Fruit fly (Drosophila melanogaster) whole organism, wandering third instar larva: Measurements from ENCODE around the gene CG44836.

Experiments
- Abd-B ChIP-seq: fragments of >200 bp; optimal IDR thresholded peaks from 2 replicates; lab custom pipeline; 2017; ENCODE audit warnings: missing biosample characterization, missing genetic modification characterization
- CG32264 ChIP-seq: fragments of 200-800 bp; sonication (Bioruptor generic); optimal IDR thresholded peaks from 2 replicates; lab custom pipeline; 2016; ENCODE audit warnings: missing biosample characterization, missing genetic modification characterization
- CG9705 ChIP-seq: fragments of 200-800 bp; sonication (Bioruptor generic); optimal IDR thresholded peaks from 2 replicates; lab custom pipeline; 2018; ENCODE audit warnings: missing biosample characterization, mild to moderate bottlenecking, missing genetic modification characterization
- CrebA ChIP-seq: fragments of 200-800 bp; sonication (Bioruptor generic); optimal IDR thresholded peaks from 2 replicates; lab custom pipeline; 2016; ENCODE audit warnings: missing biosample characterization, mild to moderate bottlenecking, missing genetic modification characterization, borderline replicate concordance
- Dfd ChIP-seq: fragments of >200 bp; optimal IDR thresholded peaks from 2 replicates; lab custom pipeline; 2017; ENCODE audit warnings: missing biosample characterization, missing genetic modification characterization
- Dif ChIP-seq: fragments of 200-275, 200-300 bp; sonication (Bioruptor generic); optimal IDR thresholded peaks from 2 replicates; lab custom pipeline; 2018; ENCODE audit warnings: missing biosample characterization, missing genetic modification characterization; ENCODE audit not compliant: partially characterized antibody
- HLH106 ChIP-seq: fragments of 200-800 bp; optimal IDR thresholded peaks from 3 replicates; lab custom pipeline; 2019; ENCODE audit warnings: missing biosample characterization, mild to moderate bottlenecking, missing genetic modification characterization, moderate library complexity
- Mio ChIP-seq: sonication (Bioruptor generic); optimal IDR thresholded peaks from 2 replicates; lab custom pipeline; 2016; ENCODE audit warnings: missing biosample characterization, missing genetic modification characterization
- N ChIP-seq: fragments of >200 bp; optimal IDR thresholded peaks from 2 replicates; lab custom pipeline; 2018; ENCODE audit warnings: missing biosample characterization, missing external identifiers, missing genetic modification characterization
- Rel ChIP-seq, 2 experiments: fragments of 200-800 bp; sonication (Bioruptor generic) in 1 of 2; optimal IDR thresholded peaks; 2 replicates in 1 of 2; 3 replicates in 1 of 2; lab custom pipeline; 2016 to 2019; ENCODE audit warnings: mild to moderate bottlenecking in 2 of 2, missing biosample characterization in 2 of 2, missing genetic modification characterization in 2 of 2, moderate library complexity in 1 of 2
- Sp1 ChIP-seq: fragments of 200-800 bp; sonication (Bioruptor generic); optimal IDR thresholded peaks from 3 replicates; lab custom pipeline; 2019; ENCODE audit warnings: missing biosample characterization, mild to moderate bottlenecking, missing genetic modification characterization, moderate library complexity
- Vsx2 ChIP-seq: fragments of 200-300, 225-300 bp; sonication (Bioruptor generic); optimal IDR thresholded peaks from 2 replicates; lab custom pipeline; 2018; ENCODE audit warnings: missing biosample characterization, missing genetic modification characterization; ENCODE audit not compliant: partially characterized antibody
- brk ChIP-seq: fragments of 200-800 bp; sonication (Bioruptor generic); optimal IDR thresholded peaks from 2 replicates; lab custom pipeline; 2016; ENCODE audit warnings: missing biosample characterization, mild to moderate bottlenecking, missing genetic modification characterization
- dl ChIP-seq, 2 experiments: fragments of 175-275, 200-275 bp in 1 of 2; fragments of 200-275 bp in 1 of 2; sonication (Bioruptor generic); optimal IDR thresholded peaks; lab custom pipeline; 2018; ENCODE audit warnings: mild to moderate bottlenecking in 2 of 2, missing biosample characterization in 2 of 2, missing genetic modification characterization in 2 of 2, moderate library complexity in 2 of 2; ENCODE audit not compliant: partially characterized antibody in 2 of 2, insufficient read depth in 1 of 2
- dmrt93B ChIP-seq: fragments of 200-800 bp; sonication (Bioruptor generic); optimal IDR thresholded peaks from 2 replicates; lab custom pipeline; 2018; ENCODE audit warnings: missing biosample characterization, mild to moderate bottlenecking, missing genetic modification characterization
- dsf ChIP-seq: sonication (Bioruptor generic); optimal IDR thresholded peaks from 2 replicates; lab custom pipeline; 2016; ENCODE audit warnings: missing biosample characterization, missing genetic modification characterization, borderline replicate concordance
- fru ChIP-seq: fragments of 200-800 bp; sonication (Bioruptor generic); optimal IDR thresholded peaks from 3 replicates; lab custom pipeline; 2016; ENCODE audit warnings: missing biosample characterization, mild to moderate bottlenecking, missing genetic modification characterization
- h ChIP-seq: fragments of 200-800 bp; sonication (Bioruptor generic); optimal IDR thresholded peaks from 3 replicates; lab custom pipeline; 2016; ENCODE audit warnings: missing biosample characterization, mild to moderate bottlenecking, missing genetic modification characterization
- jim ChIP-seq: fragments of 175-275, 200-325 bp; sonication (Bioruptor generic); optimal IDR thresholded peaks from 2 replicates; lab custom pipeline; 2016; ENCODE audit warnings: missing biosample characterization, mild to moderate bottlenecking, missing genetic modification characterization
- pan ChIP-seq: fragments of >200 bp; optimal IDR thresholded peaks from 2 replicates; lab custom pipeline; 2017
- psq ChIP-seq: fragments of 200-800 bp; sonication (Bioruptor generic); optimal IDR thresholded peaks from 3 replicates; lab custom pipeline; 2017; ENCODE audit warnings: missing biosample characterization, mild to moderate bottlenecking, missing genetic modification characterization, moderate library complexity
- rgr ChIP-seq: fragments of 200-800 bp; sonication (Bioruptor generic); optimal IDR thresholded peaks from 3 replicates; lab custom pipeline; 2016; ENCODE audit warnings: missing biosample characterization, mild to moderate bottlenecking, missing genetic modification characterization
- sv ChIP-seq: fragments of 200-800 bp; sonication (Bioruptor generic); optimal IDR thresholded peaks from 3 replicates; lab custom pipeline; 2016; ENCODE audit warnings: missing biosample characterization, missing genetic modification characterization
- tai ChIP-seq: sonication (Bioruptor generic); optimal IDR thresholded peaks from 2 replicates; lab custom pipeline; 2016; ENCODE audit warnings: missing biosample characterization, missing genetic modification characterization

Gene CG44836

DNA sequence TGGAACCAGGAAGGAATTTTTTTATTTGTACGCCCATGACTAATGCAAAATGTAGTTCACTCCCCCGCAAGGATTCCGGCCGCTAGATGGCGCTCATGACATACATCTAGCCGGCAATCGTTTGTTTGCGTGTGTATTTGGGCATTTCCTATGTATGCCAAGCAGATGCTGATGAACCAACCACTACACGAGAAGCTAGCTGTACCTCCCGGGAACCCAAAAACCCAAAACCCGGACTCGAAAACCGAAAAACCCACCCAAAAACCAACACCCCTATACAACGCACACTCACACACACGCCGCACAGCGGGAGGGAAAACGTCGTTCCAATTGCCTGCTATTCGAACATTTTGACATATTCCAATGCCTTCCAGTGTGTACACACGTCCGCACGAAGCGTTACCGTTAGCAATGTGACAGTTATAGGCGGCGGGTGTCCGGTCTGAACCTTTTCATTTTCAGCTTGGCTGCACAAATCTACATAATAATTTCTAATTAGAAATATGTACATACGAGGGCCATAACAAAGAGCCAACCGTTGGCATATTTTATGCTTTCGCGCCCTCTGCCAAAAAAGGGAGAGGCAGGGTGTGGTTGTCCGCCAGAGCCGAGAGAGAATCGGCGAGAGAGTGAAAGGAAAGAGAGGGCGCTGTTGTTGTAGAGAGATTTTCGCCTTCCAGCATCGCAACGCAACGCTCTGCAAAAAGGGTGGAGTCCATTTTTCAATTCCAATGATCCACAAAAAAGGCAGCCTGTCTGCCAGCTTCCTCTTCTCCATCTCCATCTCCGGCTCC is 7.9 kb upstream of the CG44836 start:
- peak; percentile 71 for TF ChIP-seq Dif (GFP tag; lab: Kevin White, UChicago)
- peak; percentile 60 for TF ChIP-seq dl (GFP tag; optimal IDR thresholded peaks at IDR 0.05; lab: Kevin White, UChicago; ENCODE audit: insufficient read depth in 1 of 2, partially characterized antibody in 2 of 2)
- no peak for TF ChIP-seq HLH106 (tag; lab: Kevin White, UChicago)
- TF ChIP-seq fru, result peak; percentile 31
- no peak for TF ChIP-seq dmrt93B (GFP tag; lab: Kevin White, UChicago)
- TF ChIP-seq tai, result no peak
- TF ChIP-seq N, result no peak
- TF ChIP-seq, all 38 proteins: peak for 3

- TF ChIP-seq rgr (GFP tag; lab: Kevin White, UChicago) (no peak), HLH106 (tag; lab: Kevin White, UChicago) (no peak), Sp1 (GFP tag; lab: Kevin White, UChicago) (no peak), Rel (GFP tag; optimal IDR thresholded peaks at IDR 0.05; lab: Kevin White, UChicago) (no peak), Rel (tag; optimal IDR thresholded peaks at IDR 0.05; lab: Kevin White, UChicago) (no peak)
Observed at dm6 chr3L:16402253-16402652, 2.2 kb upstream of the CG44836 start.

DNA sequence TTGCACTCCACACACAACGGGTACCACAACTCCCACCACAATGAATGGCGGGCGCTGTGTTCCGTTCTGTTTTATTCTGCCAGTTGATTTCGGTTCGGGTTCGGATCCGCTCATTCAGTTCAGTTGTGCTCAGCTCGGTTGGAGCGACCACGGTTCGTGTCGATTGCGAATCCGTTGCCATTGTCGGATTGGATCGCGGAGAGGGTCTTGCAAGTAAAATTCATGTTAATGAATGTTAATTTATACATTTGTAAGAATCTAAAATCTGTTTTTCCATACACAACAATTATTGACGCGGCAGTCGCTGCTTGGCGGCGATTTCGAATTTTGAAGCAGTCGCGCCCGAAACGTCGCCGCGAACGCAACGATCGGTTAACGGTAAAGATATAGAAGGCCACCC is 5.6 kb downstream of the CG44836 start, which contains the start of gene Gagr:
Gagr (plus strand) TSS at position 81 of the 400 bp plus-strand sequence.
- TF ChIP-seq Dif (GFP tag; lab: Kevin White, UChicago) (no peak), jim (GFP tag; lab: Kevin White, UChicago) (no peak), Rel (GFP tag; optimal IDR thresholded peaks at IDR 0.05; lab: Kevin White, UChicago) (no peak), Rel (tag; optimal IDR thresholded peaks at IDR 0.05; lab: Kevin White, UChicago) (peak; percentile 5)

dm6 chr3L:16393700-16394099 is 6.4 kb downstream of the CG44836 start:
- TF ChIP-seq jim (GFP tag; lab: Kevin White, UChicago) (no peak), Rel (GFP tag; optimal IDR thresholded peaks at IDR 0.05; lab: Kevin White, UChicago) (no peak), Rel (tag; optimal IDR thresholded peaks at IDR 0.05; lab: Kevin White, UChicago) (peak; percentile 11)

dm6 chr3L:16392874-16393273 is 7.2 kb downstream of the CG44836 start:
- no peak for TF ChIP-seq pan
- TF ChIP-seq CG32264 (GFP tag; lab: Kevin White, UChicago), result no peak
- no peak for TF ChIP-seq N
- no peak for TF ChIP-seq Mio
- TF ChIP-seq CG9705 (GFP tag; lab: Kevin White, UChicago), result no peak
- TF ChIP-seq psq (GFP tag; lab: Kevin White, UChicago), result no peak
- TF ChIP-seq fru, result no peak
- TF ChIP-seq, all 38 proteins: peak for 0

DNA sequence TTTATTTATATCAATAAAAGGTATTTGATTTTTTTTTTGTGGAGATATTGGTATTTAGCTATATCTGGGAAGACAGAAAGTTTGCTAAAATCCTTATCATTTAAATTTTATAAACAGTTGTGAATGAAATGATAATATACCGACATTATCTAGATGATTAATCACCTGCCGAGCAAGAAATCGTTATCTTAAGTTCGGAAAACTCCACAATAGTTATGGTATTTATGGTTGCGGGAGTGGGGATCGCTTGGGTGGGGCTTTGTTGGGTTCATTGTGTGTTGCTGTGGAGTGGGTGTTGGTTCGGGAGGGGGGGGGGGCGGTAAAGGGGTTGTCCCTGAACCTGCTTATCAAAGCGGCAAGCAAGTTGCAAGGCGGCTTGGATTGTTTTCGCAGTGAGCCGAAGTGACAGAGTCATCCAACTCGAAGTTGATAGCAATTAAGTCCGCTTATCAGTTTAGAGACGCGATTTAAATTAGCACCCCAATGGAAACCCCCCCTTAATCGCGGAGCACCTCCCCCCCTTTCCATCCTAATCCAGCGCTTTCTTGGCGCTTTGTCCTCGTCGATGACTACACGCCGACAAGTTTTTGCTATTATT is 7.8 kb downstream of the CG44836 start:
- no peak for TF ChIP-seq CrebA
- no peak for TF ChIP-seq psq (GFP tag; lab: Kevin White, UChicago)
- TF ChIP-seq Rel (GFP tag; optimal IDR thresholded peaks at IDR 0.05; lab: Kevin White, UChicago), result no peak
- TF ChIP-seq Rel (tag; optimal IDR thresholded peaks at IDR 0.05; lab: Kevin White, UChicago), result peak; percentile 87
- no peak for TF ChIP-seq Dif (GFP tag; lab: Kevin White, UChicago)
- TF ChIP-seq, all 38 proteins: peak for 1

- TF ChIP-seq sv (GFP tag; lab: Kevin White, UChicago), result no peak
- TF ChIP-seq brk (GFP tag; lab: Kevin White, UChicago), result no peak
- no peak for TF ChIP-seq Abd-B
- no peak for TF ChIP-seq Rel (GFP tag; optimal IDR thresholded peaks at IDR 0.05; lab: Kevin White, UChicago)
- peak; percentile 77 for TF ChIP-seq Rel (tag; optimal IDR thresholded peaks at IDR 0.05; lab: Kevin White, UChicago)
Observed at dm6 chr3L:16391257-16391656, 8.8 kb downstream of the CG44836 start.

DNA sequence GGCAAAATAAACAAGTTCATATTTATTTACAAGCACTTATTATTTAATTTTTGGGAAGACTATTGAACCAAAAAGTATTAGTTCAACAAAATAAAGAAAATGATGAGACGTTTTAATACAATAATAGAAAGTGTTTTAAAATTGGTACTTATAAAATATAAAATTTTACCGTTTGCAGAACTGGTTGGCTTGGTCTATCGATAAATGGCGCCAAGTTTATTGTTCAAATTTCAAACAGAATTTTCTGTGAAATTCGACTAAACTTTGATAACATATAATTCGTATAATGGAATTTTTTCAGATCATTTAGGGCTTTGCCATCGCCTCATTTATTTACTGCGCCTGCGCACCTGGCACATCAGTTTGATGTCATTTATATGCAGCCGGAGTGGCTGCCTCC is 9.3 kb downstream of the CG44836 start:
- TF ChIP-seq dl (GFP tag; optimal IDR thresholded peaks at IDR 0.05; lab: Kevin White, UChicago; ENCODE audit: insufficient read depth in 1 of 2, partially characterized antibody in 2 of 2) (no peak), Dfd (no peak), CG9705 (GFP tag; lab: Kevin White, UChicago) (no peak), N (no peak), h (GFP tag; lab: Kevin White, UChicago) (no peak), dmrt93B (GFP tag; lab: Kevin White, UChicago) (no peak), dsf (GFP tag; lab: Kevin White, UChicago) (no peak), CG32264 (GFP tag; lab: Kevin White, UChicago) (no peak), CrebA (no peak), Vsx2 (GFP tag; lab: Kevin White, UChicago) (no peak)
